Fruit fly (Drosophila melanogaster) Kc167 (cell line): ENCODE results near the gene Tctp.

Source experiments
- Myc ChIP-seq: fragments of >200 bp; optimal IDR thresholded peaks from 2 replicates; lab custom pipeline; 2017; ENCODE audit warnings: missing external identifiers
- Sin3A ChIP-seq: fragments of >200 bp; optimal IDR thresholded peaks from 2 replicates; lab custom pipeline; 2018; ENCODE audit warnings: missing external identifiers
- h ChIP-seq: fragments of >200 bp; optimal IDR thresholded peaks from 3 replicates; lab custom pipeline; 2018; ENCODE audit warnings: missing external identifiers
- insv ChIP-seq: fragments of >200 bp; optimal IDR thresholded peaks from 3 replicates; lab custom pipeline; 2018; ENCODE audit warnings: missing external identifiers
- psq ChIP-seq: fragments of >200 bp; optimal IDR thresholded peaks from 2 replicates; lab custom pipeline; 2017; ENCODE audit warnings: missing external identifiers
- ttk ChIP-seq: sonication (Bioruptor generic); optimal IDR thresholded peaks from 2 replicates; lab custom pipeline; 2017; ENCODE audit warnings: missing external identifiers

Gene Tctp

dm6 chr3R:11209801-11210402 is at the start of gene Tctp, which contains the start of gene SdhC:
Gene Tctp (plus strand): TSS chr3R:11210247.
Gene SdhC (minus strand): TSS chr3R:11209849.
- TF ChIP-seq insv (lab: Kevin White, UChicago) = no peak
- TF ChIP-seq psq (lab: Kevin White, UChicago) = no peak
- TF ChIP-seq h (lab: Kevin White, UChicago) = no peak
- no peak for TF ChIP-seq ttk (lab: Kevin White, UChicago)
- no peak for TF ChIP-seq Myc
- no peak for TF ChIP-seq Sin3A (lab: Kevin White, UChicago)

DNA sequence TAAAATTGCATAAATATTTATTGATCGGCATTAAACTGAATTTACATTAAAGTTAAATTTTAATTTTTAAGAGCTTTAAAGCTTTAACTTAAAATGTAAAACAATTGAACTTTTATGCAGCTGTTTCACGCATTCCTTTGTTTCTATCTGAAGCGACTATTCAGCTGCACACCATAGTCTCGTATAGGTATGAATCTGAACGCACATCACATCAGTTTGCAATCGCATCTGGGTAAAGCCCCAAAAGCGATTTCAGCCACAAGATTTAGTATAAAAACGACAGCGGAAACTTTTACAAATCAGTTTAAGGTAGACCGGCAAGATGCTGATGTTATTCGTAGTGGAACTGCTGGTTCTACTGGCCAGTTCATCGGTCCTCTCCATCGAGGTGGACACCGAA is 49.1 kb upstream of the Tctp start, which contains the start of gene CG4757:
CG4757 (plus strand) TSS at position 301 of the 400 bp plus-strand sequence.
- TF ChIP-seq ttk (lab: Kevin White, UChicago) = no peak
- TF ChIP-seq Sin3A (lab: Kevin White, UChicago) = no peak
- TF ChIP-seq h (lab: Kevin White, UChicago) = no peak
- no peak for TF ChIP-seq insv (lab: Kevin White, UChicago)
- no peak for TF ChIP-seq psq (lab: Kevin White, UChicago)
- TF ChIP-seq Myc = no peak

DNA sequence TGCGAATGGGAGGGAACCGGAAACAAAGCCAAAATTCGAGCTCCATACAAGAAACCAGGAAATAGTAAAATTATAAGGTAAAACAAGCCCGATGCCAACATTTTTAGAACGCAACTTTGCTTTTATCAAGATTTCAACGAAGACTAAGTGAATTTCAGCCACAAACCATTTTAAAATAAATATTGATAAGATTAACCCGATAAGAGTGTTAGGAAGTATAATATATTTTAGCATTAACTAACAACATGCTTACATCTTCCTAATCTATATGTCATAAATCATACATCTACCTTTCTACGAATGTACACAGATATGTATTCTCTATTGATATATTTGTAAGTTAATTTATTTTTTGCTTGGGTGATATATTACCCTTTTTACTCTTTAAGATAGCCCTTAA is 44.1 kb upstream of the Tctp start, which contains the start of gene Ugt35E1:
Ugt35E1 (minus strand) TSS at position 101 of the 400 bp plus-strand sequence.
- TF ChIP-seq insv (lab: Kevin White, UChicago) (no peak), psq (lab: Kevin White, UChicago) (no peak), h (lab: Kevin White, UChicago) (no peak), Myc (no peak), Sin3A (lab: Kevin White, UChicago) (no peak), ttk (lab: Kevin White, UChicago) (no peak)

DNA sequence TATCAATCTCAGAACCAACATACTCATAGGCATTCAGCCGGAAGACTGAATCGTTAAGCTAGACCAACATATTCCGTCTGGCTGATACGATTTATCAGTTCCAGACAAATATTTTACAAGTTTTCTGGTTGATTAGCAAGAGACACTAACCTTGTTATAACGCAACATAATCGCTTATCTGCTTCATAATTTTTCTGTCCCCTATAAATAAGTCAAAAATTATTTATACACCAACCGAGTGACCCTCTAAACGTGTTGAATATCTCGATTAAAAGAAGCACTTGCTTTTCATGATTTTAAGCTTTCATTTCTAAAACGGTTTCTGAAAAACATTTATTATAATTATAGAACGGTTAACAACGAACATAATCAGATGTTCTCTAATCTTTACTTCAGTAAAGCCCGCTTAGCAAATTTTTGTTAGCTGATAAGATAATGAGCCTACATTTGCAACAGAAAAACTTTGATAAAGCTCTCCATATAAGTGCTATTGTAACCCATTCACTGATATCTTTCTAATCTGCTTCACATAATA is 42.0 kb upstream of the Tctp start, which contains the start of gene Ugt35E2:
Ugt35E2 (minus strand) TSS at position 51 of the 535 bp plus-strand sequence.
- no peak for TF ChIP-seq Sin3A (lab: Kevin White, UChicago)
- no peak for TF ChIP-seq Myc
- TF ChIP-seq h (lab: Kevin White, UChicago) = no peak
- TF ChIP-seq ttk (lab: Kevin White, UChicago) = no peak
- no peak for TF ChIP-seq psq (lab: Kevin White, UChicago)
- TF ChIP-seq insv (lab: Kevin White, UChicago) = no peak

DNA sequence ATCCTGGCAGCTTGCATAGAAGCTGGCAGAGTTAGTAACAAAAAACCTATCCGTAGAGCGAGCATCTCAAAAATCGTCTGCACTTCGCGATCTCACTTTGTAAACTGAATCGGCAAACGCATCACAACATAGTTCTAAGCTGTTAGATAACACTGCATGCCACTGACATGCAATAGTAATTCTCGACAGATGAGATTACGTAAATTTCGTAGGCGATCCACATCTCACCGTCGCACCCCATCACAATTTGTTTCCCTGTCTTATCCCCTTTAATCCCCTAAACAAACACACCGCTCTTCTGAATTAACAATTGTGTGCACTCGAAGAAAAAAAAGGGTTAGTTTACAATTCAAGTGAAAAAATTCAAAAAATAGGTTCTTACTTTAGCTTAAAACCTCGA is 39.9 kb upstream of the Tctp start, which contains the start of gene Ugt35B1:
Ugt35B1 (minus strand) TSS at position 101 of the 400 bp plus-strand sequence.
- TF ChIP-seq Sin3A (lab: Kevin White, UChicago) (no peak), insv (lab: Kevin White, UChicago) (no peak), h (lab: Kevin White, UChicago) (no peak), psq (lab: Kevin White, UChicago) (no peak), ttk (lab: Kevin White, UChicago) (no peak), Myc (no peak)

dm6 chr3R:11172460-11173168 is 37.4 kb upstream of the Tctp start, which contains the start of gene Ugt35A1:
Gene Ugt35A1 (minus strand): TSS chr3R:11172664.
- no peak for TF ChIP-seq Sin3A (lab: Kevin White, UChicago)
- TF ChIP-seq h (lab: Kevin White, UChicago) = no peak
- no peak for TF ChIP-seq psq (lab: Kevin White, UChicago)
- no peak for TF ChIP-seq insv (lab: Kevin White, UChicago)
- no peak for TF ChIP-seq Myc
- no peak for TF ChIP-seq ttk (lab: Kevin White, UChicago)

- no peak for TF ChIP-seq Sin3A (lab: Kevin White, UChicago)
- no peak for TF ChIP-seq psq (lab: Kevin White, UChicago)
- no peak for TF ChIP-seq ttk (lab: Kevin White, UChicago)
- TF ChIP-seq insv (lab: Kevin White, UChicago) = no peak
Measured at dm6 chr3R:11173169-11173506, 36.9 kb upstream of the Tctp start.

DNA sequence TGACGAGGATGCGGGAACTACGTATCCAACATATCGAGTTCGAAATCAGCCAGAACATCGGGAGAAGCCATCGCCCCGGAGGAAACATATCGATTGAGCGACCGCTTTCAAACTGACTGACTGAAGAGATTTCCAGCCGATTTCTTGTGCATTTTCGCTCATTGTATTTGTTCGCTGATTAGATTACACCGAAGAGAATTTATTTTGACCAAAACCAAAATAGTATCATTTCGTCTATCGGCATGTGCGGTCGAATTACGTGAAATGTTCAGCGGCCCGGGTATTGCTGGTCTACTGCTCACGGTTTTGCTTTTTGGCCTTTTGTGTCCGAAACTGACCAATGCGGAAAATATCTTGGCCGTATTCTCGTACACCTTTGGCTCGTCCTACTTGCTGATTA is 34.7 kb upstream of the Tctp start, which contains the start of the genes Ugt304A1 and Ugt303A1:
Ugt304A1 (minus strand) TSS at position 101 of the 400 bp plus-strand sequence.
Ugt303A1 (plus strand) TSS at position 222 of the 400 bp plus-strand sequence.
- TF ChIP-seq psq (lab: Kevin White, UChicago) = no peak
- TF ChIP-seq h (lab: Kevin White, UChicago) = no peak
- no peak for TF ChIP-seq Sin3A (lab: Kevin White, UChicago)
- no peak for TF ChIP-seq ttk (lab: Kevin White, UChicago)
- TF ChIP-seq insv (lab: Kevin White, UChicago) = no peak

dm6 chr3R:11175777-11176176 is 34.3 kb upstream of the Tctp start:
- no peak for TF ChIP-seq h (lab: Kevin White, UChicago)
- no peak for TF ChIP-seq Sin3A (lab: Kevin White, UChicago)
- no peak for TF ChIP-seq insv (lab: Kevin White, UChicago)
- TF ChIP-seq Myc = no peak
- no peak for TF ChIP-seq ttk (lab: Kevin White, UChicago)
- no peak for TF ChIP-seq psq (lab: Kevin White, UChicago)

dm6 chr3R:11177579-11177978 is 32.5 kb upstream of the Tctp start:
- no peak for TF ChIP-seq Sin3A (lab: Kevin White, UChicago)
- TF ChIP-seq psq (lab: Kevin White, UChicago) = no peak
- TF ChIP-seq h (lab: Kevin White, UChicago) = no peak
- TF ChIP-seq Myc = no peak
- no peak for TF ChIP-seq insv (lab: Kevin White, UChicago)
- no peak for TF ChIP-seq ttk (lab: Kevin White, UChicago)

dm6 chr3R:11178300-11178699 is 31.7 kb upstream of the Tctp start:
- TF ChIP-seq Myc = no peak
